Fruit fly (Drosophila melanogaster) whole organism, prepupa: Measurements from ENCODE around the gene DNaseII.
A peak's percentile ranks its signal among the peaks of the same experiment; 100 is the strongest.

Experiments
- CG10669 ChIP-seq: fragments of 200-800 bp; sonication (Bioruptor generic); optimal IDR thresholded peaks from 3 replicates; lab custom pipeline; 2018; ENCODE audit warnings: missing biosample characterization, mild to moderate bottlenecking, missing genetic modification characterization, moderate library complexity
- CG11294 ChIP-seq: fragments of 200-800 bp; sonication (Bioruptor generic); IDR thresholded peaks from 2 replicates; pipeline ENCODE4 v1.3.6; 2022; ENCODE audit warnings: missing biosample characterization, missing genetic modification characterization
- CG11762 ChIP-seq: fragments of 200-800 bp; sonication (Bioruptor generic); optimal IDR thresholded peaks from 3 replicates; lab custom pipeline; 2016; ENCODE audit warnings: missing biosample characterization, missing genetic modification characterization; ENCODE audit not compliant: insufficient read depth
- CG1621 ChIP-seq: fragments of 200-800 bp; sonication (Bioruptor generic); optimal IDR thresholded peaks from 3 replicates; lab custom pipeline; 2018; ENCODE audit warnings: missing biosample characterization, mild to moderate bottlenecking, missing genetic modification characterization
- CG3032 ChIP-seq: fragments of 200-800 bp; optimal IDR thresholded peaks from 2 replicates; lab custom pipeline; 2019; ENCODE audit warnings: missing biosample characterization, mild to moderate bottlenecking, missing genetic modification characterization, moderate library complexity
- CG31627 ChIP-seq: fragments of 200-800 bp; sonication (Bioruptor generic); optimal IDR thresholded peaks from 3 replicates; lab custom pipeline; 2016; ENCODE audit warnings: missing biosample characterization, missing genetic modification characterization
- CG34406 ChIP-seq: fragments of 200-800 bp; sonication (Bioruptor generic); optimal IDR thresholded peaks from 3 replicates; lab custom pipeline; 2016; ENCODE audit warnings: missing biosample characterization, missing genetic modification characterization
- CG3919 ChIP-seq: fragments of 200-800 bp; sonication (Bioruptor generic); optimal IDR thresholded peaks from 3 replicates; lab custom pipeline; 2016; ENCODE audit warnings: missing biosample characterization, missing genetic modification characterization
- CG4318 ChIP-seq: fragments of 200-800 bp; sonication (Bioruptor generic); optimal IDR thresholded peaks from 3 replicates; lab custom pipeline; 2017; ENCODE audit warnings: missing biosample characterization, mild to moderate bottlenecking, missing genetic modification characterization
- CG6276 ChIP-seq: fragments of 200-800 bp; sonication (Bioruptor generic); optimal IDR thresholded peaks from 2 replicates; lab custom pipeline; 2017; ENCODE audit warnings: missing biosample characterization, mild to moderate bottlenecking, missing genetic modification characterization
- CG6792 ChIP-seq: fragments of 200-800 bp; sonication (Bioruptor generic); optimal IDR thresholded peaks from 3 replicates; lab custom pipeline; 2016; ENCODE audit warnings: missing biosample characterization, missing genetic modification characterization
- CG6808 ChIP-seq: fragments of 200-800 bp; sonication (Bioruptor generic); optimal IDR thresholded peaks from 3 replicates; lab custom pipeline; 2017; ENCODE audit warnings: missing biosample characterization, missing genetic modification characterization, mild to moderate bottlenecking, moderate library complexity, missing genetic modification reagents
- CG6854 ChIP-seq: fragments of 200-800 bp; sonication (Bioruptor generic); optimal IDR thresholded peaks from 2 replicates; lab custom pipeline; 2017; ENCODE audit warnings: missing biosample characterization, mild to moderate bottlenecking, missing genetic modification characterization
- CG7368 ChIP-seq: fragments of 200-800 bp; sonication (Bioruptor generic); optimal IDR thresholded peaks from 3 replicates; lab custom pipeline; 2016; ENCODE audit warnings: missing biosample characterization, missing genetic modification characterization
- CG8119 ChIP-seq: fragments of 200-800 bp; sonication (Bioruptor generic); IDR thresholded peaks from 3 replicates; pipeline ENCODE4 v1.3.6; 2022; ENCODE audit warnings: missing biosample characterization, missing genetic modification characterization
- CG8319 ChIP-seq: fragments of 200-800 bp; sonication (Bioruptor generic); optimal IDR thresholded peaks from 3 replicates; lab custom pipeline; 2016; ENCODE audit warnings: missing biosample characterization, missing genetic modification characterization
- CG9139 ChIP-seq: fragments of 200-800 bp; sonication (Bioruptor generic); optimal IDR thresholded peaks from 3 replicates; lab custom pipeline; 2017; ENCODE audit warnings: missing biosample characterization, mild to moderate bottlenecking, missing genetic modification characterization
- Eip78C ChIP-seq: fragments of 200-800 bp; sonication (Bioruptor generic); peaks from one replicate; lab custom pipeline; 2016; ENCODE audit warnings: missing biosample characterization, missing genetic modification characterization
- Ets96B ChIP-seq: fragments of 200-800 bp; optimal IDR thresholded peaks from 2 replicates; lab custom pipeline; 2019; ENCODE audit warnings: missing biosample characterization, mild to moderate bottlenecking, missing genetic modification characterization, moderate library complexity
- Gug ChIP-seq: fragments of 200-800 bp; sonication (Bioruptor generic); IDR thresholded peaks from 2 replicates; pipeline ENCODE4 v1.3.6; 2022; ENCODE audit warnings: missing biosample characterization, missing genetic modification characterization
- Hr38 ChIP-seq: sonication (Bioruptor generic); optimal IDR thresholded peaks from 2 replicates; lab custom pipeline; 2016; ENCODE audit warnings: missing biosample characterization, missing genetic modification characterization
- Hr39 ChIP-seq: fragments of 200-800 bp; sonication (Bioruptor generic); optimal IDR thresholded peaks from 2 replicates; lab custom pipeline; 2016; ENCODE audit warnings: missing biosample characterization, missing genetic modification characterization
- Lpt ChIP-seq: fragments of 200-800 bp; sonication (Bioruptor generic); optimal IDR thresholded peaks from 3 replicates; lab custom pipeline; 2016; ENCODE audit warnings: missing biosample characterization, missing genetic modification characterization
- Met ChIP-seq: fragments of 200-800 bp; sonication (Bioruptor generic); optimal IDR thresholded peaks from 3 replicates; lab custom pipeline; 2016; ENCODE audit warnings: missing biosample characterization, missing genetic modification characterization
- OdsH ChIP-seq: fragments of 200-800 bp; sonication (Bioruptor generic); optimal IDR thresholded peaks from 3 replicates; lab custom pipeline; 2016; ENCODE audit warnings: missing biosample characterization, missing genetic modification characterization
- Smox ChIP-seq: fragments of 200-800 bp; sonication (Bioruptor generic); optimal IDR thresholded peaks from 3 replicates; lab custom pipeline; 2016; ENCODE audit warnings: missing biosample characterization, missing genetic modification characterization
- Sox102F ChIP-seq: fragments of 200-800 bp; sonication (Bioruptor generic); optimal IDR thresholded peaks from 2 replicates; lab custom pipeline; 2016; ENCODE audit warnings: missing biosample characterization, mild to moderate bottlenecking, missing genetic modification characterization
- Sox14 ChIP-seq: fragments of 200-800 bp; sonication (Bioruptor generic); optimal IDR thresholded peaks from 3 replicates; lab custom pipeline; 2016; ENCODE audit warnings: missing biosample characterization, missing genetic modification characterization
- Sox15 ChIP-seq: fragments of 200-800 bp; sonication (Bioruptor generic); optimal IDR thresholded peaks from 3 replicates; lab custom pipeline; 2016; ENCODE audit warnings: missing biosample characterization, missing genetic modification characterization
- achi ChIP-seq: fragments of 200-800 bp; sonication (Bioruptor generic); optimal IDR thresholded peaks from 3 replicates; lab custom pipeline; 2016; ENCODE audit warnings: missing biosample characterization, missing genetic modification characterization
- acj6 ChIP-seq: fragments of 200-800 bp; sonication (Bioruptor generic); optimal IDR thresholded peaks from 3 replicates; lab custom pipeline; 2016; ENCODE audit warnings: missing biosample characterization, missing genetic modification characterization
- cyc ChIP-seq: fragments of 200-800 bp; sonication (Bioruptor generic); optimal IDR thresholded peaks from 3 replicates; lab custom pipeline; 2016; ENCODE audit warnings: missing biosample characterization, missing genetic modification characterization
- dac ChIP-seq: fragments of 200-800 bp; sonication (Bioruptor generic); optimal IDR thresholded peaks from 2 replicates; lab custom pipeline; 2017; ENCODE audit warnings: missing biosample characterization, mild to moderate bottlenecking, missing genetic modification characterization
- eg ChIP-seq: fragments of 200-800 bp; sonication (Bioruptor generic); IDR thresholded peaks from 3 replicates; pipeline ENCODE4 v1.3.6; 2022; ENCODE audit warnings: missing biosample characterization, missing genetic modification characterization
- fd85E ChIP-seq: fragments of 200-800 bp; sonication (Bioruptor generic); optimal IDR thresholded peaks from 3 replicates; lab custom pipeline; 2016; ENCODE audit warnings: missing biosample characterization, missing genetic modification characterization
- fkh ChIP-seq: fragments of 200-800 bp; sonication (Bioruptor generic); optimal IDR thresholded peaks from 3 replicates; lab custom pipeline; 2017; ENCODE audit warnings: missing biosample characterization, mild to moderate bottlenecking, missing genetic modification characterization, moderate library complexity
- lz ChIP-seq: fragments of 200-800 bp; sonication (Bioruptor generic); optimal IDR thresholded peaks from 3 replicates; lab custom pipeline; 2016; ENCODE audit warnings: missing biosample characterization, missing genetic modification characterization
- net ChIP-seq: fragments of 200-800 bp; sonication (Bioruptor generic); optimal IDR thresholded peaks from 3 replicates; lab custom pipeline; 2016; ENCODE audit warnings: missing biosample characterization, missing genetic modification characterization
- pdm3 ChIP-seq: fragments of 200-800 bp; sonication (Bioruptor generic); optimal IDR thresholded peaks from 3 replicates; lab custom pipeline; 2016; ENCODE audit warnings: missing biosample characterization, missing genetic modification characterization
- salr ChIP-seq, 2 experiments: fragments of 200-800 bp; sonication (Bioruptor generic); optimal IDR thresholded peaks; 3 replicates each; lab custom pipeline; 2016 to 2018; ENCODE audit warnings: missing biosample characterization in 2 of 2, missing genetic modification characterization in 2 of 2, mild to moderate bottlenecking in 1 of 2
- ss ChIP-seq, 2 experiments: fragments of 200-800 bp; sonication (Bioruptor generic); optimal IDR thresholded peaks; 2 replicates in 1 of 2; 3 replicates in 1 of 2; lab custom pipeline; 2017 to 2018; ENCODE audit warnings: mild to moderate bottlenecking in 2 of 2, missing biosample characterization in 2 of 2, missing genetic modification characterization in 2 of 2, moderate library complexity in 1 of 2
- svp ChIP-seq: fragments of 200-800 bp; sonication (Bioruptor generic); peaks from one replicate; lab custom pipeline; 2016; ENCODE audit warnings: missing biosample characterization, missing genetic modification characterization
- topi ChIP-seq: fragments of 200-800 bp; sonication (Bioruptor generic); optimal IDR thresholded peaks from 3 replicates; lab custom pipeline; 2016; ENCODE audit warnings: missing biosample characterization, missing genetic modification characterization
- vri ChIP-seq: fragments of 200-800 bp; sonication (Bioruptor generic); optimal IDR thresholded peaks from 3 replicates; lab custom pipeline; 2016; ENCODE audit warnings: missing biosample characterization, mild to moderate bottlenecking, missing genetic modification characterization

Gene DNaseII

dm6 chr3R:18029105-18029504 lies 9.9 kb downstream of the DNaseII start (continued):
- TF ChIP-seq eg (GFP tag; lab: Robert Waterston, UW) (peak; percentile 59; the same call in 2 of the 3 replicates), CG11294 (GFP tag; lab: Robert Waterston, UW) (no peak), CG3032 (tag; lab: Kevin White, UChicago) (no peak), dac (GFP tag; lab: Kevin White, UChicago) (no peak), Eip78C (GFP tag; lab: Kevin White, UChicago) (peak; percentile 64), CG3919 (GFP tag; lab: Kevin White, UChicago) (no peak), Lpt (GFP tag; lab: Kevin White, UChicago) (no peak), CG6276 (GFP tag; lab: Kevin White, UChicago) (no peak), CG11762 (GFP tag; lab: Kevin White, UChicago) (no peak), svp (GFP tag; lab: Kevin White, UChicago) (peak; percentile 44), salr (GFP tag; optimal IDR thresholded peaks at IDR 0.05; lab: Kevin White, UChicago) (peak in 1 of 2 experiments; percentile 1), CG4318 (GFP tag; lab: Kevin White, UChicago) (peak; percentile 25), CG10669 (GFP tag; lab: Kevin White, UChicago) (no peak), acj6 (no peak), lz (GFP tag; lab: Kevin White, UChicago) (no peak), fd85E (GFP tag; lab: Kevin White, UChicago) (no peak), CG1621 (tag; lab: Kevin White, UChicago) (no peak)

- TF ChIP-seq topi (GFP tag; lab: Kevin White, UChicago) (no peak), CG7368 (GFP tag; lab: Kevin White, UChicago) (no peak), pdm3 (GFP tag; lab: Kevin White, UChicago) (no peak), CG6276 (GFP tag; lab: Kevin White, UChicago) (no peak), CG11294 (GFP tag; lab: Robert Waterston, UW) (no peak), fd85E (GFP tag; lab: Kevin White, UChicago) (no peak), CG8319 (GFP tag; lab: Kevin White, UChicago) (no peak), Hr38 (GFP tag; lab: Kevin White, UChicago) (no peak), CG31627 (GFP tag; lab: Kevin White, UChicago) (no peak), dac (GFP tag; lab: Kevin White, UChicago) (no peak), Sox102F (GFP tag; lab: Kevin White, UChicago) (no peak), CG6854 (GFP tag; lab: Kevin White, UChicago) (no peak), OdsH (GFP tag; lab: Kevin White, UChicago) (no peak), Smox (no peak), CG3919 (GFP tag; lab: Kevin White, UChicago) (no peak), Sox14 (GFP tag; lab: Kevin White, UChicago) (no peak)
Measured at dm6 chr3R:18043579-18043978, 24.4 kb downstream of the DNaseII start.

DNA sequence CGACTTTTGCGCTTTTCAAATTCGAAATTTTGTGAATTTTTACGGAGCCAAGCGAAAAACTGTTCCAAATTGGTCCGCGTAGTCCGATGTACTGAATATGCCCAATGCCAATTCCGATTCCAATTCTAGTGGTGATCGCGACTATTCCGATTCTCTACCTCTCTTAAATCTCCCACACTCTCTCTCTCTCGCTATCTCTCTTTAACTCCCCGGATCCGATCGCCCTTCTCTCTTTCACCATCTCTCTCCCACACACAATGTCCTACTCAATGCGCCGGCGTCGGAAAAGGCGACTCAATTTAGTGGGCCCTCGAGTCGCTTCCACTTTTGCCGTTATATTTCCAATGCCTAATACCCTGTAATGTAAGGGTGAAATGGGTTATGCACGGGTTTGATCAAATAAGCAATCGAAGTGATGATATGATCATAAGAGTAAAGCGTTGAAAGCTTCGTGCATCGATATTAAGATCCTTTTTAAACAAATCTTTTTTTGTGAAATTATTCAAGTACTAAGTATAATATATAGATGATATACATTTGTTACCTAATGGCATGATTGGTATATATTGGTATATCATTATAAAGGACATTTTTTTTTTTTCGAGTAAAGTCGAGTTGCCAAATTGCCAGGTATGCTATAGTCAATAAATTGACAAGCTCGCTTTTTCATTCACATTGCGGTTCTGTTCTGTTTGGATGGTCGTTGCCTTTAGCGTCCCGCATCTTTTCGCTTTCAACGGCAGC lies 30.3 kb downstream of the DNaseII start:
- peak; percentile 73 for TF ChIP-seq achi (GFP tag; lab: Kevin White, UChicago)
- peak; percentile 52 for TF ChIP-seq cyc
- peak; percentile 11 for TF ChIP-seq CG31627 (GFP tag; lab: Kevin White, UChicago)
- peak; percentile 45 for TF ChIP-seq Met (GFP tag; lab: Kevin White, UChicago)
- TF ChIP-seq Gug = no peak
- TF ChIP-seq pdm3 (GFP tag; lab: Kevin White, UChicago) = peak; percentile 64
- TF ChIP-seq lz (GFP tag; lab: Kevin White, UChicago) = peak; percentile 44
- TF ChIP-seq svp (GFP tag; lab: Kevin White, UChicago) = no peak
- TF ChIP-seq CG4318 (GFP tag; lab: Kevin White, UChicago) = peak; percentile 59
- peak; percentile 30 for TF ChIP-seq Sox15 (GFP tag; lab: Kevin White, UChicago)
- peak; percentile 74 for TF ChIP-seq OdsH (GFP tag; lab: Kevin White, UChicago)
- peak; percentile 33 for TF ChIP-seq Hr39 (GFP tag; lab: Kevin White, UChicago)
- TF ChIP-seq CG8119 (GFP tag; lab: Robert Waterston, UW) = peak; percentile 71; the same call in 2 of the 3 replicates
- peak; percentile 76 for TF ChIP-seq Ets96B (tag; lab: Kevin White, UChicago)
- TF ChIP-seq CG1621 (tag; lab: Kevin White, UChicago) = peak; percentile 1
- peak; percentile 33 for TF ChIP-seq net
- TF ChIP-seq CG34406 (GFP tag; lab: Kevin White, UChicago) = peak; percentile 57
- TF ChIP-seq CG6808 (GFP tag; lab: Kevin White, UChicago) = peak; percentile 69
- TF ChIP-seq vri (GFP tag; lab: Kevin White, UChicago) = no peak
- TF ChIP-seq Sox14 (GFP tag; lab: Kevin White, UChicago) = peak; percentile 52
- TF ChIP-seq Eip78C (GFP tag; lab: Kevin White, UChicago) = peak; percentile 93
- peak; percentile 37 for TF ChIP-seq CG9139
- no peak for TF ChIP-seq fkh (GFP tag; lab: Kevin White, UChicago)
- peak; percentile 61 for TF ChIP-seq CG6792 (GFP tag; lab: Kevin White, UChicago)
- peak; percentile 43 for TF ChIP-seq Smox
- TF ChIP-seq salr (GFP tag; optimal IDR thresholded peaks at IDR 0.05; lab: Kevin White, UChicago) = peak in 1 of 2 experiments; percentile 79
- no peak for TF ChIP-seq CG8319 (GFP tag; lab: Kevin White, UChicago)
- peak; percentile 30 to 60 for TF ChIP-seq ss (GFP tag; optimal IDR thresholded peaks at IDR 0.05; lab: Kevin White, UChicago)
- TF ChIP-seq Lpt (GFP tag; lab: Kevin White, UChicago) = peak; percentile 38
